Worm (Caenorhabditis elegans) whole organism, young adult: ENCODE results near the gene bca-1.

Source experiments
- B0019.2 ChIP-seq: fragments of 200-800 bp; sonication (Bioruptor generic); conservative IDR thresholded peaks from 2 replicates; pipeline ENCODE4 v1.3.6; 2022; ENCODE audit warnings: missing genetic modification reagents, missing genetic modification characterization, missing compliant biosample characterization
- B0336.3 ChIP-seq: fragments of 200-800 bp; sonication (Bioruptor generic); IDR thresholded peaks from 2 replicates; pipeline ENCODE4 v1.3.6; 2022; ENCODE audit warnings: missing genetic modification characterization, missing compliant biosample characterization
- C06A6.2 ChIP-seq: fragments of 200-800 bp; sonication (Bioruptor generic); conservative IDR thresholded peaks from 2 replicates; pipeline ENCODE4 v1.3.6; 2022; ENCODE audit warnings: missing genetic modification characterization, missing compliant biosample characterization
- F37B4.10 ChIP-seq: fragments of 200-800 bp; sonication (Bioruptor generic); IDR thresholded peaks from 2 replicates; pipeline ENCODE4 v1.3.6; 2022; ENCODE audit warnings: missing genetic modification characterization, missing compliant biosample characterization
- F52B5.7 ChIP-seq: sonication (generic microtip); optimal IDR thresholded peaks from 2 replicates; lab custom pipeline; 2016; ENCODE audit warnings: mild to moderate bottlenecking, missing genetic modification characterization, missing compliant biosample characterization
- F55B11.4 ChIP-seq: sonication (generic microtip); optimal IDR thresholded peaks from 2 replicates; lab custom pipeline; 2016; ENCODE audit warnings: missing compliant biosample characterization, missing genetic modification characterization, borderline replicate concordance; ENCODE audit not compliant: insufficient read depth
- K11D2.4 ChIP-seq: fragments of 200-800 bp; sonication (Bioruptor generic); IDR thresholded peaks from 2 replicates; pipeline ENCODE4 v1.3.6; 2022; ENCODE audit warnings: missing genetic modification reagents, missing genetic modification characterization, missing compliant biosample characterization
- T26A5.8 ChIP-seq: sonication (generic microtip); optimal IDR thresholded peaks from 2 replicates; lab custom pipeline; 2016; ENCODE audit warnings: missing genetic modification characterization, missing compliant biosample characterization
- atf-7 ChIP-seq: sonication (generic microtip); optimal IDR thresholded peaks from 2 replicates; lab custom pipeline; 2017; ENCODE audit warnings: mild to moderate bottlenecking, missing genetic modification characterization, missing compliant biosample characterization
- attf-6 ChIP-seq: fragments of 200-800 bp; sonication (Bioruptor generic); IDR thresholded peaks from 2 replicates; pipeline ENCODE4 v1.3.6; 2022; ENCODE audit warnings: missing genetic modification reagents, missing genetic modification characterization, missing compliant biosample characterization
- chd-7 ChIP-seq: sonication (generic microtip); optimal IDR thresholded peaks from 2 replicates; lab custom pipeline; 2016; ENCODE audit warnings: mild to moderate bottlenecking, missing genetic modification characterization, moderate library complexity, missing compliant biosample characterization
- efl-1 ChIP-seq: fragments of 150-350 bp; optimal IDR thresholded peaks from 2 replicates; lab custom pipeline; 2014; ENCODE audit warnings: missing biosample characterization, missing genetic modification reagents, missing genetic modification characterization
- ekl-4 ChIP-seq: fragments of 200-800 bp; sonication (Bioruptor generic); IDR thresholded peaks from 2 replicates; pipeline ENCODE4 v1.3.6; 2022; ENCODE audit warnings: missing genetic modification reagents, missing genetic modification characterization, missing compliant biosample characterization
- hmg-20 ChIP-seq: fragments of 200-800 bp; sonication (Bioruptor generic); IDR thresholded peaks from 2 replicates; pipeline ENCODE4 v1.3.6; 2022; ENCODE audit warnings: missing genetic modification reagents, missing genetic modification characterization, missing compliant biosample characterization
- lag-1 ChIP-seq: fragments of 200-800 bp; sonication (Bioruptor generic); IDR thresholded peaks from 2 replicates; pipeline ENCODE4 v1.3.6; 2022; ENCODE audit warnings: missing genetic modification reagents, missing genetic modification characterization, missing compliant biosample characterization
- let-607 ChIP-seq, 2 experiments: fragments of 200-800 bp in 1 of 2; sonication (Bioruptor generic) in 1 of 2; sonication (generic microtip) in 1 of 2; optimal IDR thresholded peaks; 2 replicates each; lab custom pipeline; 2016 to 2018; ENCODE audit warnings: mild to moderate bottlenecking in 2 of 2, missing compliant biosample characterization in 2 of 2, missing genetic modification characterization in 2 of 2, moderate library complexity in 2 of 2, missing genotype in 1 of 2
- lin-26 ChIP-seq: fragments of 200-800 bp; sonication (Bioruptor generic); IDR thresholded peaks from 2 replicates; pipeline ENCODE4 v1.3.6; 2022; ENCODE audit warnings: missing genetic modification reagents, missing genetic modification characterization, missing compliant biosample characterization
- lsy-27 ChIP-seq: sonication (generic microtip); optimal IDR thresholded peaks from 2 replicates; lab custom pipeline; 2017; ENCODE audit warnings: missing genetic modification characterization, mild to moderate bottlenecking, missing compliant biosample characterization, antibody characterized with exemption, missing genotype, borderline replicate concordance; ENCODE audit not compliant: insufficient read depth
- nhr-120 ChIP-seq: fragments of 200-800 bp; sonication (Bioruptor generic); IDR thresholded peaks from 2 replicates; pipeline ENCODE4 v1.3.6; 2022; ENCODE audit warnings: missing genetic modification characterization, missing compliant biosample characterization
- nhr-179 ChIP-seq: sonication (generic microtip); optimal IDR thresholded peaks from 2 replicates; lab custom pipeline; 2016; ENCODE audit warnings: mild to moderate bottlenecking, missing genetic modification characterization, missing compliant biosample characterization
- nhr-27 ChIP-seq: fragments of 200-800 bp; sonication (Bioruptor generic); optimal IDR thresholded peaks from 2 replicates; lab custom pipeline; 2018; ENCODE audit warnings: mild to moderate bottlenecking, missing genetic modification characterization, moderate library complexity, missing compliant biosample characterization
- nhr-80 ChIP-seq: sonication (generic microtip); optimal IDR thresholded peaks from 2 replicates; lab custom pipeline; 2016; ENCODE audit warnings: missing genetic modification characterization, missing compliant biosample characterization
- nhr-90 ChIP-seq: sonication (generic microtip); optimal IDR thresholded peaks from 2 replicates; lab custom pipeline; 2016; ENCODE audit warnings: missing genotype, mild to moderate bottlenecking, missing genetic modification characterization, missing compliant biosample characterization
- rpc-1 ChIP-seq, 2 experiments: fragments of 150-350 bp in 1 of 2; sonication (generic microtip) in 1 of 2; optimal IDR thresholded peaks; 2 replicates each; lab custom pipeline; 2014 to 2018; ENCODE audit warnings: missing biosample characterization in 1 of 2, missing genetic modification characterization in 1 of 2, missing genetic modification reagents in 1 of 2, missing genotype in 1 of 2
- snpc-1.1 ChIP-seq: sonication (generic microtip); optimal IDR thresholded peaks from 2 replicates; lab custom pipeline; 2017; ENCODE audit warnings: missing genetic modification characterization, mild to moderate bottlenecking, missing compliant biosample characterization, antibody characterized with exemption, moderate library complexity, missing genotype, missing genetic modification reagents; ENCODE audit not compliant: insufficient read depth
- snpc-1.3 ChIP-seq: sonication (generic microtip); optimal IDR thresholded peaks from 2 replicates; lab custom pipeline; 2017; ENCODE audit warnings: missing genetic modification characterization, mild to moderate bottlenecking, missing compliant biosample characterization, antibody characterized with exemption, moderate library complexity, missing genotype, missing genetic modification reagents; ENCODE audit not compliant: insufficient read depth
- tlf-1 ChIP-seq: fragments of 200-800 bp; sonication (Bioruptor generic); optimal IDR thresholded peaks from 2 replicates; lab custom pipeline; 2018; ENCODE audit warnings: mild to moderate bottlenecking, missing genetic modification characterization, missing compliant biosample characterization
- unc-62 ChIP-seq: fragments of 150-350 bp; optimal IDR thresholded peaks from 2 replicates; lab custom pipeline; 2014; ENCODE audit warnings: missing biosample characterization, missing genetic modification reagents, missing genetic modification characterization
- ztf-26 ChIP-seq: sonication (generic microtip); optimal IDR thresholded peaks from 2 replicates; lab custom pipeline; 2017; ENCODE audit warnings: missing genetic modification characterization, missing compliant biosample characterization
- ztf-3 ChIP-seq: fragments of 200-800 bp; sonication (Bioruptor generic); optimal IDR thresholded peaks from 2 replicates; lab custom pipeline; 2018; ENCODE audit warnings: mild to moderate bottlenecking, missing genetic modification characterization, missing compliant biosample characterization

The bca-1 gene

ce11 chrX:6205325-6205724 lies 779 bp upstream of the bca-1 start:
- TF ChIP-seq ztf-3 (GFP tag; lab: Kevin White, UChicago) (no peak), F55B11.4 (tag; lab: Kevin White, UChicago) (no peak)

ce11 chrX:6203315-6203714 lies 1.2 kb downstream of the bca-1 start:
- TF ChIP-seq F37B4.10 = no peak
- TF ChIP-seq nhr-80 (tag; lab: Kevin White, UChicago) = peak; percentile 23

- TF ChIP-seq let-607 (tag; optimal IDR thresholded peaks at IDR 0.05; lab: Kevin White, UChicago) (no peak), nhr-27 (tag; lab: Kevin White, UChicago) (no peak), ztf-3 (GFP tag; lab: Kevin White, UChicago) (no peak)
Measured at ce11 chrX:6202809-6203208, 1.7 kb downstream of the bca-1 start.

- TF ChIP-seq C06A6.2 (GFP tag; lab: Robert Waterston, UW) (0 out of 2 replicates have a peak, but pooled peaks have one; percentile 18), ztf-26 (tag; lab: Kevin White, UChicago) (peak; percentile 3), nhr-179 (tag; lab: Kevin White, UChicago) (no peak), chd-7 (peak; percentile 29), ekl-4 (no peak), T26A5.8 (tag; lab: Kevin White, UChicago) (no peak), K11D2.4 (GFP tag; lab: Robert Waterston, UW) (no peak), lin-26 (GFP tag; lab: Robert Waterston, UW) (0 out of 2 replicates have a peak, but pooled peaks have one; percentile 45)
- TF ChIP-seq, all 124 proteins: peak for 4
Measured at ce11 chrX:6201542-6201941, 3.0 kb downstream of the bca-1 start.

- TF ChIP-seq F52B5.7 (no peak), attf-6 (GFP tag; lab: Robert Waterston, UW) (no peak), nhr-90 (no peak), lsy-27 (tag; lab: Kevin White, UChicago) (no peak), unc-62 (GFP tag; lab: Kevin White, UChicago) (no peak), hmg-20 (GFP tag; lab: Robert Waterston, UW) (no peak), tlf-1 (GFP tag; lab: Kevin White, UChicago) (no peak)
Measured at ce11 chrX:6196627-6197026, 7.9 kb downstream of the bca-1 start, which contains the start of gene daf-9. Gene daf-9, plus strand, starts transcription at chrX:6196927.

- TF ChIP-seq nhr-120 (GFP tag; lab: Robert Waterston, UW) = no peak
- no peak for TF ChIP-seq snpc-1.1 (tag; lab: Kevin White, UChicago)
- TF ChIP-seq B0019.2 = no peak
- no peak for TF ChIP-seq rpc-1 (optimal IDR thresholded peaks at IDR 0.05; lab: Kevin White, UChicago)
- no peak for TF ChIP-seq rpc-1 (tag; optimal IDR thresholded peaks at IDR 0.05; lab: Kevin White, UChicago)
- no peak for TF ChIP-seq F52B5.7
- TF ChIP-seq B0336.3 (GFP tag; lab: Robert Waterston, UW) = no peak
- no peak for TF ChIP-seq efl-1
- TF ChIP-seq hmg-20 (GFP tag; lab: Robert Waterston, UW) = no peak
- no peak for TF ChIP-seq snpc-1.3 (tag; lab: Kevin White, UChicago)
- TF ChIP-seq lag-1 = no peak
- no peak for TF ChIP-seq F37B4.10
- no peak for TF ChIP-seq atf-7 (tag; lab: Kevin White, UChicago)
Measured at ce11 chrX:6194191-6194724, 10.3 kb downstream of the bca-1 start, which contains the start of gene ceh-54. Gene ceh-54, minus strand, starts transcription at chrX:6194241.
